Fruit fly (Drosophila melanogaster): ENCODE measurements around the gene CG5704.

The CG5704 gene

DNA sequence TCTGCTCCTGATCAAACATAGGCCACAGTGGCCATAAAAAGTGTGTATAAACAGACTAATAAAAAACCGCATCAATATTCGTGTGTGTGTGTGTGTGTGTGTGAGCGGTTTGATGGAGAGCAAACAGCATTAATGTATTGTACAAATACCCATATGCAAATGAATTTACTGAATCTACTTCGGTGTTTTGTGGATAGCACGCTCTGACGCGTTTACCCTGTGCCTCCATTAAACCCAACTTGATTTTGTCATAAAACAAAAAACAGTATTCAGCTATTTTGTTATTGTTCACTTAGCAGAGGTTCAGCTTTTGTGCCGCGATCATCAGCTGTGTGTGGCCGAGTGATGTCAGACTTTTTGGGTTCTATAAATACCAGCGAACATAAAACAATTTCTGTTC is 26.4 kb downstream of the CG5704 start (continued):
- TF ChIP-seq Atf6 (GFP tag; IDR thresholded peaks at IDR 0.05) (peak; percentile 41; the same call in 1 of the 2 replicates), ci (GFP tag; IDR thresholded peaks at IDR 0.05) (0 out of 3 replicates have a peak, but pooled peaks have one; percentile 14), shn (GFP tag; optimal IDR thresholded peaks at IDR 0.05) (no peak), Myb (GFP tag; optimal IDR thresholded peaks at IDR 0.05) (no peak), Camta (GFP tag; optimal IDR thresholded peaks at IDR 0.05) (no peak), Nf-YC (tag; optimal IDR thresholded peaks at IDR 0.05) (no peak), CG8944 (GFP tag; optimal IDR thresholded peaks at IDR 0.05) (no peak), NFAT (GFP tag; IDR thresholded peaks at IDR 0.05) (no peak), Nf-YB (GFP tag; optimal IDR thresholded peaks at IDR 0.05) (no peak), fd102C (GFP tag; optimal IDR thresholded peaks at IDR 0.05) (no peak), CG16815 (GFP tag; optimal IDR thresholded peaks at IDR 0.05) (no peak), twi (tag; optimal IDR thresholded peaks at IDR 0.05) (no peak), CG1024 (GFP tag; IDR thresholded peaks at IDR 0.05) (no peak), ttk (GFP tag; IDR thresholded peaks at IDR 0.05) (no peak), chif (GFP tag; optimal IDR thresholded peaks at IDR 0.05) (no peak), CG8290 (GFP tag; optimal IDR thresholded peaks at IDR 0.05) (no peak), CG8290 (tag; optimal IDR thresholded peaks at IDR 0.05) (peak in 1 of 2 experiments; percentile 44), Ptx1 (GFP tag; IDR thresholded peaks at IDR 0.05) (no peak), psq (GFP tag; optimal IDR thresholded peaks at IDR 0.05) (no peak), vvl (GFP tag; IDR thresholded peaks at IDR 0.05) (peak; percentile 56), CG10147 (GFP tag; optimal IDR thresholded peaks at IDR 0.05) (no peak), ase (GFP tag; IDR thresholded peaks at IDR 0.05) (no peak), CG2875 (GFP tag; optimal IDR thresholded peaks at IDR 0.05) (no peak), br (optimal IDR thresholded peaks at IDR 0.05) (no peak), CG10366 (GFP tag; IDR thresholded peaks at IDR 0.05) (no peak), otp (GFP tag; IDR thresholded peaks at IDR 0.05) (no peak), gce (GFP tag; IDR thresholded peaks at IDR 0.05) (no peak), chm (GFP tag; IDR thresholded peaks at IDR 0.05) (no peak), CG1529 (GFP tag; optimal IDR thresholded peaks at IDR 0.05) (no peak), Vsx1 (GFP tag; optimal IDR thresholded peaks at IDR 0.05) (peak; percentile 50), sens (GFP tag) (peak; percentile 35), Nf-YA (GFP tag; IDR thresholded peaks at IDR 0.05) (no peak), Antp (GFP tag; optimal IDR thresholded peaks at IDR 0.05) (no peak), CG18599 (GFP tag; optimal IDR thresholded peaks at IDR 0.05) (no peak), CG12299 (tag; optimal IDR thresholded peaks at IDR 0.05) (no peak), CG9876 (GFP tag; optimal IDR thresholded peaks at IDR 0.05) (no peak), CG31441 (GFP tag; IDR thresholded peaks at IDR 0.05) (no peak), CG4360 (GFP tag; IDR thresholded peaks at IDR 0.05) (no peak), nmo (GFP tag; optimal IDR thresholded peaks at IDR 0.05) (no peak), Fer3 (tag; optimal IDR thresholded peaks at IDR 0.05) (no peak), CG15601 (tag; optimal IDR thresholded peaks at IDR 0.05) (no peak), chinmo (GFP tag; IDR thresholded peaks at IDR 0.05; ENCODE audit: partially characterized antibody) (peak; percentile 57; the same call in 2 of the 4 replicates), abd-A (tag; optimal IDR thresholded peaks at IDR 0.05) (peak; percentile 47), Ada2b (GFP tag; IDR thresholded peaks at IDR 0.05) (no peak), PHDP (tag; optimal IDR thresholded peaks at IDR 0.05) (peak; percentile 18), CG8765 (GFP tag; IDR thresholded peaks at IDR 0.05) (no peak), inv (GFP tag; IDR thresholded peaks at IDR 0.05; ENCODE audit: partially characterized antibody) (no peak), CG18262 (tag; optimal IDR thresholded peaks at IDR 0.05) (no peak), sna (GFP tag; IDR thresholded peaks at IDR 0.05; ENCODE audit: partially characterized antibody) (no peak), en (GFP tag; optimal IDR thresholded peaks at IDR 0.05) (no peak), CG13296 (GFP tag; optimal IDR thresholded peaks at IDR 0.05) (no peak), CG10462 (GFP tag; optimal IDR thresholded peaks at IDR 0.05) (no peak), ERR (GFP tag; optimal IDR thresholded peaks at IDR 0.05) (no peak)

All from whole organism, embryonic.